Worm (Caenorhabditis elegans): ENCODE data around the gene C14C6.13.

Gene C14C6.13

DNA sequence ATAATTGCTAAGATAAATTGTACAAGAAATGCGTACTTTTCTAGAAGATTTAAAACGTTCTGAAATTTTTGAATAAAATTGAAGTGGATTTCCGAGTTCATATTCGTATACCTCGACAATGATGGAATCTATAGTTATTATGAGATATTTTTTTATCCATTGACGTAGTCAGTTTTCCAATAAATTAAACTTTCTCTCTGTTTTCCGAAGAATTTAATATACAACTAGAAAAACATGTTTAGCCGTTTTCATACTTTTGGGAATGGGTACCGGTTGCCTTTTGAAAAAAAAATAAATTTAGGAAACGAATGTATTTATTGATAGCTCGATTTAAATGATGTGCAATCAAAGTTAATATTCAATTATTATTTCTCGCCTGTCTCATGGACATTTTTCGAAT is 34.3 kb upstream of the C14C6.13 start, which contains the start of gene srw-109:
TSS of gene srw-109 (minus strand) at position 101 of the 400 bp plus-strand sequence.
- TF ChIP-seq mdl-1 (tag; optimal IDR thresholded peaks at IDR 0.05) = no peak
- no peak for TF ChIP-seq aly-2 (tag; optimal IDR thresholded peaks at IDR 0.05)
- TF ChIP-seq R02D3.7 (tag; optimal IDR thresholded peaks at IDR 0.05) = no peak
- TF ChIP-seq ama-1 (optimal IDR thresholded peaks at IDR 0.05) = no peak
- TF ChIP-seq fkh-2 (tag; optimal IDR thresholded peaks at IDR 0.05) = no peak
- TF ChIP-seq zag-1 (tag; optimal IDR thresholded peaks at IDR 0.05) = no peak
- TF ChIP-seq pqm-1 (tag; optimal IDR thresholded peaks at IDR 0.05) = no peak
- TF ChIP-seq lin-39 (tag; optimal IDR thresholded peaks at IDR 0.05) = no peak
- TF ChIP-seq nhr-67 (tag; optimal IDR thresholded peaks at IDR 0.05) = no peak
- TF ChIP-seq ceh-82 (tag; optimal IDR thresholded peaks at IDR 0.05) = no peak
- TF ChIP-seq unc-39 (tag; optimal IDR thresholded peaks at IDR 0.05) = no peak
- TF ChIP-seq nhr-43 (tag; optimal IDR thresholded peaks at IDR 0.05; ENCODE audit: poor library complexity, severe bottlenecking) = no peak
- TF ChIP-seq nfya-1 (tag; optimal IDR thresholded peaks at IDR 0.05; ENCODE audit: insufficient read depth) = no peak
- no peak for TF ChIP-seq fos-1 (tag; optimal IDR thresholded peaks at IDR 0.05)
- TF ChIP-seq ztf-4 (tag; optimal IDR thresholded peaks at IDR 0.05) = no peak
- TF ChIP-seq ZK546.5 (tag; optimal IDR thresholded peaks at IDR 0.05) = no peak
- no peak for TF ChIP-seq tbx-2 (tag; optimal IDR thresholded peaks at IDR 0.05)

DNA sequence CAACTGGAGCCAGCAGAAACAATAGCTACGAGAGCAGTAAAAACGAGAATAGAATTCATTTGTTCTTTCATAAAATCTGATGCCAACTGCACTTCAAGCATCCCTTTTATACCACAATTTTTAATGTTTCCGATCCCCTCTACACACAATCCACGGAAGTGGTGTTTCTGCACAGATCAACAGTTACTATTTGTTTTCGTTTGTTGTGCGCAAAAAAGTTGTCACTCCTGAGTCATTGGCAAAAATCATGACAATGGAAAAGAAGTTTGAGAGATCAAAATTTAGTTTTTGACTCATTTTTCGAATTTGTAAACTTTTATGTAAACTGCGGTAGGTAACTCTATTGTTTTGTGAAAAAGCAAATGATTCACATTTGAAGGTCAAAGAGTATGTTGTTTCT is 29.6 kb upstream of the C14C6.13 start, which contains the start of gene srlf-37:
TSS of gene srlf-37 (minus strand) at position 101 of the 400 bp plus-strand sequence.
- no peak for TF ChIP-seq daf-12 (tag; optimal IDR thresholded peaks at IDR 0.05)
- no peak for TF ChIP-seq lsy-12 (tag; optimal IDR thresholded peaks at IDR 0.05)
- no peak for TF ChIP-seq ZK546.5 (tag; optimal IDR thresholded peaks at IDR 0.05)
- no peak for TF ChIP-seq unc-62 (GFP tag; optimal IDR thresholded peaks at IDR 0.05)
- TF ChIP-seq lin-39 (tag; optimal IDR thresholded peaks at IDR 0.05) = no peak
- no peak for TF ChIP-seq nhr-11 (tag; optimal IDR thresholded peaks at IDR 0.05)
- TF ChIP-seq nhr-28 (tag; optimal IDR thresholded peaks at IDR 0.05) = no peak
- TF ChIP-seq nhr-76 (tag; optimal IDR thresholded peaks at IDR 0.05) = no peak
- no peak for TF ChIP-seq eor-1 (tag; optimal IDR thresholded peaks at IDR 0.05)
- TF ChIP-seq zag-1 (tag; optimal IDR thresholded peaks at IDR 0.05) = no peak
- TF ChIP-seq hmg-11 (tag; optimal IDR thresholded peaks at IDR 0.05) = no peak
- TF ChIP-seq fkh-10 (GFP tag; optimal IDR thresholded peaks at IDR 0.05) = no peak
- no peak for TF ChIP-seq ceh-82 (tag; optimal IDR thresholded peaks at IDR 0.05)

DNA sequence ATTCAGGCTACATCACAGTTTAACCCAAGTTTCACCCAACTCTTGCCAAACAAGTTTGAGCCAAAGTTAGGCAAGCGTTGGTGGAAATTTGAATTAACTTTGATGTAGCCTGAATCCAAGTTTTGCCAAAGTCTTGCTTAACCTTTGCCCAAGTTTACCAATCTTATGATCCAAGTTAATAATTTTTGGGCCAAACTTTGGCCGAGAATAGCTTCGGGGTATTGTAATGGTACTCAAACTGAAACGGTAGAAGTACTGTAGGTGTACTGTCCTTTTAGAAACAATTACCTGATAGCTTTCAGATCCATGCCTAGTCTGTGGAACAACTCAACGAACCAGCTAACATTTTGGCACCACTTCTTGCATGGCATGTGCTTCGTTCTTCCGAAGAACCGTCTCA is 25.7 kb upstream of the C14C6.13 start, which contains the start of gene nhr-251:
TSS of gene nhr-251 (plus strand) at position 301 of the 400 bp plus-strand sequence.
- no peak for TF ChIP-seq egl-27 (tag; optimal IDR thresholded peaks at IDR 0.05)

DNA sequence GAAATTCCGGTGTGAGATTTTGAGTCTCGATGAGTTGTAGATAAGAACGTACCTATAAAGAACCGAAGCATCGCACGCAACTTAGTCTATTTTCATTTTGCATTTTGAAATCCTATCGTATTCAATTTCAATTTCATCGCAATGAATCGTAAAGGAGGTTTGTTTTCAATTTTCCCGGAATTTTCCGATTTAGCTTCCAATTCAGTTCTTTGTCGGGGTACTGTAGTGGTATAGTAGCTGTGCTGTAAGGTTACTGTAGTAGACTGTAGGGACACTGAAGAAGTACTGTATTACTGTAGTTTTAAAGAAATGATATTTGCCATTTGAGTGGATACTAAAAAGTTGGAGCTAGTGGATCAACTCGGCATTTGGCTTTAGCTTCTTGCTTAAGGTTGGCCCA is 25.2 kb upstream of the C14C6.13 start:
- TF ChIP-seq mml-1 (tag; optimal IDR thresholded peaks at IDR 0.05) = no peak
- no peak for TF ChIP-seq lin-15B (tag; optimal IDR thresholded peaks at IDR 0.05)
- TF ChIP-seq R02D3.7 (tag; optimal IDR thresholded peaks at IDR 0.05) = no peak
- TF ChIP-seq fos-1 (tag; optimal IDR thresholded peaks at IDR 0.05) = no peak
- TF ChIP-seq ztf-4 (tag; optimal IDR thresholded peaks at IDR 0.05) = no peak
- TF ChIP-seq fkh-10 (GFP tag; optimal IDR thresholded peaks at IDR 0.05) = no peak
- no peak for TF ChIP-seq sea-2 (GFP tag; optimal IDR thresholded peaks at IDR 0.05)
- TF ChIP-seq ztf-11 (tag; optimal IDR thresholded peaks at IDR 0.05) = no peak
- TF ChIP-seq elt-3 (tag; optimal IDR thresholded peaks at IDR 0.05) = no peak
- TF ChIP-seq elt-1 (tag; optimal IDR thresholded peaks at IDR 0.05) = no peak
- no peak for TF ChIP-seq ama-1 (optimal IDR thresholded peaks at IDR 0.05)
- no peak for TF ChIP-seq mdl-1 (tag; optimal IDR thresholded peaks at IDR 0.05)
- no peak for TF ChIP-seq unc-39 (tag; optimal IDR thresholded peaks at IDR 0.05)
- TF ChIP-seq ceh-28 (tag; optimal IDR thresholded peaks at IDR 0.05) = no peak
- TF ChIP-seq nhr-23 (tag; optimal IDR thresholded peaks at IDR 0.05) = no peak
- no peak for TF ChIP-seq nhr-237 (tag; optimal IDR thresholded peaks at IDR 0.05)
- no peak for TF ChIP-seq fkh-2 (tag; optimal IDR thresholded peaks at IDR 0.05)

DNA sequence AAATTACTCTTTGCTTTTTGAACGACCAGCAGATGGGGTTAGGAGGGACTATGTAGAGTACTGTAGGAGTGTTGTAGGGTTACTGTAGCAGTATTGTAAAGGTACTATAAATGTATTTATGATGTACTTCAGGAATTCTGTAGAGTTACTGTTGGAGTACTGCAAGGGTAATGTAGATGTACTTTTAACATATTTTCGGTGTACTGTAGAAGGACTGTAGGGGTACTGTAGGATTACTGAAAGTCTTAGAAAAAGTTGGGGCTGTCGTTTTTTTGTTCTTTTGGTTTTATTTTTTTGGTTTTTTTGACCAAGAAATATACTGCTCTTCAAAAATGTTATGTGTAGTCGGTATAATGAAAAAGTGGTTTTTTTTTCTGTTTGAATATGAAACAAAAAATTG is 24.1 kb upstream of the C14C6.13 start:
- no peak for TF ChIP-seq zag-1 (tag; optimal IDR thresholded peaks at IDR 0.05)
- no peak for TF ChIP-seq ama-1 (optimal IDR thresholded peaks at IDR 0.05)
- TF ChIP-seq R02D3.7 (tag; optimal IDR thresholded peaks at IDR 0.05) = no peak
- TF ChIP-seq nhr-25 (tag; optimal IDR thresholded peaks at IDR 0.05) = no peak
- TF ChIP-seq nhr-76 (tag; optimal IDR thresholded peaks at IDR 0.05) = no peak
- TF ChIP-seq pha-4 (tag; optimal IDR thresholded peaks at IDR 0.05) = no peak
- no peak for TF ChIP-seq nhr-237 (tag; optimal IDR thresholded peaks at IDR 0.05)
- no peak for TF ChIP-seq nhr-28 (tag; optimal IDR thresholded peaks at IDR 0.05)
- no peak for TF ChIP-seq lsy-12 (tag; optimal IDR thresholded peaks at IDR 0.05)
- no peak for TF ChIP-seq mml-1 (tag; optimal IDR thresholded peaks at IDR 0.05)
